Fruit fly (Drosophila melanogaster) whole organism, embryonic: Measurements from ENCODE around the gene CG4576.

ENCODE experiments used
- Aef1 ChIP-seq: fragments of 200-800 bp; sonication (Bioruptor generic); IDR thresholded peaks from 3 replicates; pipeline ENCODE4 v1.3.6; 2022; ENCODE audit warnings: missing biosample characterization, missing genetic modification characterization
- B-H2 ChIP-seq: fragments of 200-800 bp; sonication (Bioruptor generic); optimal IDR thresholded peaks from 2 replicates; lab custom pipeline; 2018; ENCODE audit warnings: missing biosample characterization, mild to moderate bottlenecking, missing genetic modification characterization
- BtbVII ChIP-seq: fragments of 200-800 bp; sonication (Bioruptor generic); optimal IDR thresholded peaks from 3 replicates; lab custom pipeline; 2017; ENCODE audit warnings: missing biosample characterization, mild to moderate bottlenecking, missing genetic modification characterization
- CG11456 ChIP-seq: fragments of 200-800 bp; sonication (Bioruptor generic); IDR thresholded peaks from 3 replicates; pipeline ENCODE4 v1.3.6; 2022; ENCODE audit warnings: missing biosample characterization, missing genetic modification characterization
- CG11695 ChIP-seq: fragments of 200-800 bp; sonication (Bioruptor generic); IDR thresholded peaks from 3 replicates; pipeline ENCODE4 v1.3.6; 2022; ENCODE audit warnings: missing biosample characterization, missing genetic modification characterization
- CG11723 ChIP-seq: fragments of 200-800 bp; sonication (Bioruptor generic); optimal IDR thresholded peaks from 2 replicates; lab custom pipeline; 2017; ENCODE audit warnings: missing biosample characterization, mild to moderate bottlenecking, missing genetic modification characterization
- CG12659 ChIP-seq: fragments of 200-800 bp; sonication (Bioruptor generic); optimal IDR thresholded peaks from 3 replicates; lab custom pipeline; 2017; ENCODE audit warnings: mild to moderate bottlenecking, missing biosample characterization, missing genetic modification reagents, missing genetic modification characterization
- CG12769 ChIP-seq: fragments of 200-800 bp; sonication (Bioruptor generic); optimal IDR thresholded peaks from 2 replicates; lab custom pipeline; 2019; ENCODE audit warnings: missing biosample characterization, mild to moderate bottlenecking, missing genetic modification characterization, moderate library complexity
- CG14014 ChIP-seq: fragments of 200-800 bp; sonication (Bioruptor generic); IDR thresholded peaks from 2 replicates; pipeline ENCODE4 v1.3.6; 2022; ENCODE audit warnings: missing biosample characterization, missing genetic modification characterization
- CG1529 ChIP-seq: fragments of 200-800 bp; sonication (Bioruptor generic); optimal IDR thresholded peaks from 3 replicates; lab custom pipeline; 2018; ENCODE audit warnings: missing biosample characterization, missing genetic modification characterization
- CG15601 ChIP-seq: fragments of 200-800 bp; sonication (Bioruptor generic); optimal IDR thresholded peaks from 3 replicates; lab custom pipeline; 2019; ENCODE audit warnings: missing biosample characterization, mild to moderate bottlenecking, missing genetic modification characterization, moderate library complexity
- CG16779 ChIP-seq: fragments of 200-800 bp; sonication (Bioruptor generic); IDR thresholded peaks from 2 replicates; pipeline ENCODE4 v1.3.6; 2022; ENCODE audit warnings: missing biosample characterization, missing genetic modification characterization
- CG17186 ChIP-seq: fragments of 200-800 bp; sonication (Bioruptor generic); optimal IDR thresholded peaks from 3 replicates; lab custom pipeline; 2017; ENCODE audit warnings: missing biosample characterization, missing genetic modification reagents, missing genetic modification characterization
- CG18476 ChIP-seq: fragments of 200-800 bp; sonication (Bioruptor generic); optimal IDR thresholded peaks from 2 replicates; lab custom pipeline; 2016; ENCODE audit warnings: missing biosample characterization, mild to moderate bottlenecking, missing genetic modification characterization
- CG2678 ChIP-seq: fragments of 200-800 bp; sonication (Bioruptor generic); optimal IDR thresholded peaks from 3 replicates; lab custom pipeline; 2019; ENCODE audit warnings: missing biosample characterization, mild to moderate bottlenecking, missing genetic modification characterization, moderate library complexity
- CG30020 ChIP-seq: fragments of 200-800 bp; optimal IDR thresholded peaks from 2 replicates; lab custom pipeline; 2019; ENCODE audit warnings: missing biosample characterization, mild to moderate bottlenecking, missing genetic modification characterization, moderate library complexity
- CG6272 ChIP-seq: fragments of 200-800 bp; sonication (Bioruptor generic); IDR thresholded peaks from 2 replicates; pipeline ENCODE4 v1.3.6; 2022; ENCODE audit warnings: missing biosample characterization, missing genetic modification characterization
- CG6683 ChIP-seq: fragments of 200-800 bp; sonication (Bioruptor generic); optimal IDR thresholded peaks from 2 replicates; lab custom pipeline; 2017; ENCODE audit warnings: missing biosample characterization, mild to moderate bottlenecking, missing genetic modification characterization, missing genetic modification reagents
- Dip2 ChIP-seq: fragments of 200-800 bp; sonication (Bioruptor generic); IDR thresholded peaks from 2 replicates; pipeline ENCODE4 v1.3.6; 2022; ENCODE audit warnings: missing biosample characterization, missing genetic modification characterization
- Dll ChIP-seq: fragments of 200-800 bp; sonication (Bioruptor generic); IDR thresholded peaks from 4 replicates; pipeline ENCODE4 v1.3.6; 2022; ENCODE audit warnings: missing biosample characterization, missing genetic modification characterization; ENCODE audit not compliant: partially characterized antibody
- Fer2 ChIP-seq: fragments of 200-800 bp; sonication (Bioruptor generic); optimal IDR thresholded peaks from 2 replicates; lab custom pipeline; 2018; ENCODE audit warnings: missing biosample characterization, mild to moderate bottlenecking, missing genetic modification characterization, moderate library complexity
- GATAe ChIP-seq: fragments of 200-800 bp; sonication (Bioruptor generic); conservative IDR thresholded peaks from 2 replicates; pipeline ENCODE4 v1.3.6; 2022; ENCODE audit warnings: missing biosample characterization, missing genetic modification characterization
- H2.0 ChIP-seq: fragments of 200-800 bp; sonication (Bioruptor generic); IDR thresholded peaks from 2 replicates; pipeline ENCODE4 v1.3.6; 2022; ENCODE audit warnings: missing biosample characterization, missing genetic modification characterization
- Hr78 ChIP-seq, 2 experiments: fragments of 200-800 bp in 1 of 2; fragments of >200 bp in 1 of 2; sonication (Bioruptor generic) in 1 of 2; optimal IDR thresholded peaks; 2 replicates each; lab custom pipeline; 2017 to 2019; ENCODE audit warnings: missing biosample characterization in 2 of 2, missing genetic modification characterization in 2 of 2, mild to moderate bottlenecking in 1 of 2, moderate library complexity in 1 of 2
- Hsf ChIP-seq: fragments of 200-800 bp; sonication (Bioruptor generic); optimal IDR thresholded peaks from 3 replicates; lab custom pipeline; 2016; ENCODE audit warnings: missing biosample characterization, missing genetic modification characterization
- MTF-1 ChIP-seq: fragments of 200-800 bp; sonication (Bioruptor generic); optimal IDR thresholded peaks from 2 replicates; lab custom pipeline; 2018; ENCODE audit warnings: missing biosample characterization, mild to moderate bottlenecking, missing genetic modification characterization, borderline replicate concordance
- PHDP ChIP-seq: fragments of 200-800 bp; sonication (Bioruptor generic); optimal IDR thresholded peaks from 3 replicates; lab custom pipeline; 2018; ENCODE audit warnings: missing biosample characterization, mild to moderate bottlenecking, missing genetic modification characterization, moderate library complexity
- Rfx ChIP-seq: fragments of 200-800 bp; sonication (Bioruptor generic); IDR thresholded peaks from 2 replicates; pipeline ENCODE4 v1.3.6; 2022; ENCODE audit warnings: missing biosample characterization, missing genetic modification characterization
- Sin3A ChIP-seq: fragments of >200 bp; optimal IDR thresholded peaks from 2 replicates; lab custom pipeline; 2018
- ab ChIP-seq: fragments of 200-800 bp; sonication (Bioruptor generic); optimal IDR thresholded peaks from 2 replicates; lab custom pipeline; 2016; ENCODE audit warnings: missing biosample characterization, missing genetic modification characterization
- aop ChIP-seq: fragments of 200-800 bp; sonication (Bioruptor generic); IDR thresholded peaks from 2 replicates; pipeline ENCODE4 v1.3.6; 2022; ENCODE audit warnings: missing biosample characterization, missing genetic modification characterization
- ase ChIP-seq: fragments of 200-800 bp; sonication (Bioruptor generic); IDR thresholded peaks from 3 replicates; pipeline ENCODE4 v1.3.6; 2022; ENCODE audit warnings: missing biosample characterization, missing genetic modification characterization
- az2 ChIP-seq: fragments of 200-800 bp; sonication (Bioruptor generic); optimal IDR thresholded peaks from 3 replicates; lab custom pipeline; 2016; ENCODE audit warnings: missing biosample characterization, missing genetic modification characterization
- dysf ChIP-seq: fragments of 200-800 bp; sonication (Bioruptor generic); IDR thresholded peaks from 3 replicates; pipeline ENCODE4 v1.3.6; 2022; ENCODE audit warnings: missing biosample characterization, missing genetic modification characterization
- emc ChIP-seq: fragments of 200-800 bp; sonication (Bioruptor generic); optimal IDR thresholded peaks from 2 replicates; lab custom pipeline; 2016; ENCODE audit warnings: missing biosample characterization, missing genetic modification characterization
- en ChIP-seq: fragments of 200-800 bp; sonication (Bioruptor generic); optimal IDR thresholded peaks from 2 replicates; lab custom pipeline; 2016; ENCODE audit warnings: missing biosample characterization, missing genetic modification characterization
- ftz-f1 ChIP-seq: fragments of 200-800 bp; sonication (Bioruptor generic); optimal IDR thresholded peaks from 2 replicates; lab custom pipeline; 2016; ENCODE audit warnings: missing biosample characterization, missing genetic modification characterization
- grn ChIP-seq: fragments of 200-800 bp; sonication (Bioruptor generic); optimal IDR thresholded peaks from 3 replicates; lab custom pipeline; 2017; ENCODE audit warnings: missing biosample characterization, missing genetic modification characterization
- hkb ChIP-seq, 2 experiments: fragments of 200-800 bp in 1 of 2; fragments of >200 bp in 1 of 2; sonication (Bioruptor generic) in 1 of 2; IDR thresholded peaks in 1 of 2; optimal IDR thresholded peaks in 1 of 2; 2 replicates each; pipeline versions ENCODE4 v1.3.6 to Lab custom; 2017 to 2022; ENCODE audit warnings: missing biosample characterization in 1 of 2, missing genetic modification characterization in 1 of 2
- ind ChIP-seq: fragments of 200-800 bp; sonication (Bioruptor generic); optimal IDR thresholded peaks from 3 replicates; lab custom pipeline; 2016; ENCODE audit warnings: missing biosample characterization, missing genetic modification characterization
- knrl ChIP-seq: fragments of 200-800 bp; sonication (Bioruptor generic); IDR thresholded peaks from 3 replicates; pipeline ENCODE4 v1.3.6; 2022; ENCODE audit warnings: missing biosample characterization, missing genetic modification characterization; ENCODE audit not compliant: partially characterized antibody
- maf-S ChIP-seq: fragments of 200-800 bp; sonication (Bioruptor generic); optimal IDR thresholded peaks from 2 replicates; lab custom pipeline; 2016; ENCODE audit warnings: missing biosample characterization, missing genetic modification characterization
- prd ChIP-seq, 3 experiments: fragments of >200 bp in 2 of 3; fragments of 200-800 bp in 1 of 3; sonication (Bioruptor generic) in 1 of 3; optimal IDR thresholded peaks in 2 of 3; IDR thresholded peaks in 1 of 3; 2 replicates in 2 of 3; 3 replicates in 1 of 3; pipeline versions ENCODE4 v1.3.6 to Lab custom; 2017 to 2022; ENCODE audit warnings: missing biosample characterization in 1 of 3, missing genetic modification characterization in 1 of 3
- rib ChIP-seq: fragments of 200-800 bp; sonication (Bioruptor generic); IDR thresholded peaks from 2 replicates; pipeline ENCODE4 v1.3.6; 2022; ENCODE audit warnings: missing biosample characterization, missing genetic modification characterization
- salm ChIP-seq: fragments of 200-800 bp; sonication (Bioruptor generic); optimal IDR thresholded peaks from 2 replicates; lab custom pipeline; 2018; ENCODE audit warnings: missing biosample characterization, mild to moderate bottlenecking, missing genetic modification characterization
- sc ChIP-seq, 3 experiments: fragments of >200 bp in 2 of 3; fragments of 200-800 bp in 1 of 3; sonication (Bioruptor generic) in 1 of 3; optimal IDR thresholded peaks; 2 replicates in 2 of 3; 3 replicates in 1 of 3; lab custom pipeline; 2017; ENCODE audit warnings: mild to moderate bottlenecking in 1 of 3, missing biosample characterization in 1 of 3, missing genetic modification characterization in 1 of 3, missing genetic modification reagents in 1 of 3
- schlank ChIP-seq: fragments of 200-800 bp; sonication (Bioruptor generic); optimal IDR thresholded peaks from 2 replicates; lab custom pipeline; 2018; ENCODE audit warnings: missing biosample characterization, mild to moderate bottlenecking, missing genetic modification characterization
- sd ChIP-seq: fragments of 200-800 bp; sonication (Bioruptor generic); optimal IDR thresholded peaks from 3 replicates; lab custom pipeline; 2018; ENCODE audit warnings: missing biosample characterization, mild to moderate bottlenecking, missing genetic modification characterization, moderate library complexity
- sens ChIP-seq: fragments of 200-800 bp; sonication (Bioruptor generic); peaks from one replicate; lab custom pipeline; 2016; ENCODE audit warnings: missing biosample characterization, missing genetic modification characterization
- wor ChIP-seq: fragments of 200-800 bp; sonication (Bioruptor generic); IDR thresholded peaks from 2 replicates; pipeline ENCODE4 v1.3.6; 2022; ENCODE audit warnings: missing biosample characterization, missing genetic modification characterization

Gene CG4576

dm6 chr3R:15857189-15857767 lies 31.7 kb downstream of the CG4576 start, which contains the start of gene Hmt-1 (continued):
- TF ChIP-seq CG2678 (no peak), CG11695 (no peak), CG1529 (GFP tag; lab: Kevin White, UChicago) (no peak), knrl (GFP tag; lab: Robert Waterston, UW) (no peak; the same call in 2 of the 3 replicates), prd (optimal IDR thresholded peaks at IDR 0.05; lab: Kevin White, UChicago) (no peak), prd (GFP tag; IDR thresholded peaks at IDR 0.05; lab: Robert Waterston, UW) (no peak), wor (GFP tag; lab: Robert Waterston, UW) (no peak), Hsf (GFP tag; lab: Kevin White, UChicago) (peak; percentile 25), az2 (GFP tag; lab: Kevin White, UChicago) (no peak), Aef1 (GFP tag; lab: Robert Waterston, UW) (no peak), CG18476 (GFP tag; lab: Kevin White, UChicago) (no peak), H2.0 (GFP tag; lab: Robert Waterston, UW) (no peak), BtbVII (no peak), sc (optimal IDR thresholded peaks at IDR 0.05; lab: Kevin White, UChicago) (no peak), sc (GFP tag; optimal IDR thresholded peaks at IDR 0.05; lab: Kevin White, UChicago) (no peak), ase (GFP tag; lab: Robert Waterston, UW) (no peak), aop (GFP tag; lab: Robert Waterston, UW) (no peak), en (GFP tag; lab: Kevin White, UChicago) (no peak), MTF-1 (GFP tag; lab: Kevin White, UChicago) (no peak), schlank (tag; lab: Kevin White, UChicago) (no peak), B-H2 (GFP tag; lab: Kevin White, UChicago) (no peak), GATAe (no peak), salm (tag; lab: Kevin White, UChicago) (no peak), ftz-f1 (peak; percentile 36), Sin3A (peak; percentile 85), Rfx (no peak), CG14014 (GFP tag; lab: Robert Waterston, UW) (no peak), CG11723 (GFP tag; lab: Kevin White, UChicago) (no peak), Dip2 (GFP tag; lab: Robert Waterston, UW) (no peak), CG12659 (GFP tag; lab: Kevin White, UChicago) (peak; percentile 54), ab (no peak), emc (GFP tag; lab: Kevin White, UChicago) (no peak), Dll (GFP tag; lab: Robert Waterston, UW) (no peak), CG6683 (GFP tag; lab: Kevin White, UChicago) (no peak), CG6272 (no peak), CG11456 (GFP tag; lab: Robert Waterston, UW) (no peak), hkb (optimal IDR thresholded peaks at IDR 0.05; lab: Kevin White, UChicago) (peak; percentile 11), hkb (GFP tag; IDR thresholded peaks at IDR 0.05; lab: Robert Waterston, UW) (no peak), CG17186 (GFP tag; lab: Kevin White, UChicago) (peak; percentile 57), CG15601 (tag; lab: Kevin White, UChicago) (no peak), CG12769 (tag; lab: Kevin White, UChicago) (no peak), grn (no peak), PHDP (tag; lab: Kevin White, UChicago) (no peak), dysf (GFP tag; lab: Robert Waterston, UW) (no peak), CG16779 (GFP tag; lab: Robert Waterston, UW) (no peak), rib (no peak), sd (tag; lab: Kevin White, UChicago) (no peak), maf-S (no peak), Hr78 (GFP tag; optimal IDR thresholded peaks at IDR 0.05; lab: Kevin White, UChicago) (peak in 1 of 2 experiments; percentile 69), Fer2 (tag; lab: Kevin White, UChicago) (no peak), ind (GFP tag; lab: Kevin White, UChicago) (no peak), sens (GFP tag; lab: Kevin White, UChicago) (peak; percentile 83), CG30020 (tag; lab: Kevin White, UChicago) (no peak)
